Worm (Caenorhabditis elegans): Measurements from ENCODE around the gene dbt-1.
A peak's percentile ranks its signal among the peaks of the same experiment; 100 is the strongest.

The dbt-1 gene

DNA sequence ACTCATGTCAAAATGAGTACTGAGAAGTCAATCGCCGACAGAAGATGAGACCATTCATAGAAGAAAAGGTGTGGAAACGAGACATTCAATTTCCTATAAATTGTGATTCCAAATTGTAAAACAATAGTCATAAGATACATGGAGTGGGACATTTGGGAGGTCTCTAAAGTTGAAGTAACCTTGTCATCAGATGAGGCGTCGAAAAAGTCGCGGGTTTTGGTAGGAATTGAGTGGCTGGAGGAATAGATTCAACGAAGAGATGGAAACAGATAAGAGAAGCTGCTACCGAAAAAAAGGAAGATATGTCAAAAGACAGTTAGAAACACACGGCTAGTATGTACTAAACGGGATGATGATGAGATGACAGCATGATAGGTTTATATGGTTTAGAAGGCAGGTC, 14.3 kb downstream of the dbt-1 start (continued):
- TF ChIP-seq snu-23 (GFP tag; optimal IDR thresholded peaks at IDR 0.05) (peak; percentile 52), alr-1 (tag; optimal IDR thresholded peaks at IDR 0.05; ENCODE audit: borderline replicate concordance) (no peak), nhr-84 (tag; optimal IDR thresholded peaks at IDR 0.05) (no peak), nhr-85 (tag) (peak; percentile 85), C16A3.4 (tag; optimal IDR thresholded peaks at IDR 0.05) (peak; percentile 4), hlh-4 (tag; optimal IDR thresholded peaks at IDR 0.05) (no peak), skn-1 (tag; optimal IDR thresholded peaks at IDR 0.05) (no peak), fkh-10 (GFP tag; optimal IDR thresholded peaks at IDR 0.05) (no peak), ceh-8 (GFP tag; optimal IDR thresholded peaks at IDR 0.05) (no peak), lin-39 (tag; optimal IDR thresholded peaks at IDR 0.05) (no peak), jun-1 (tag; optimal IDR thresholded peaks at IDR 0.05) (no peak), Y116A8C.19 (tag; optimal IDR thresholded peaks at IDR 0.05; ENCODE audit: borderline replicate concordance) (no peak), unc-98 (GFP tag; IDR thresholded peaks at IDR 0.05) (no peak), snpc-4 (tag; optimal IDR thresholded peaks at IDR 0.05) (no peak), lir-3 (tag; optimal IDR thresholded peaks at IDR 0.05; ENCODE audit: poor library complexity) (no peak), swsn-7 (tag; optimal IDR thresholded peaks at IDR 0.05) (no peak), zip-4 (GFP tag; optimal IDR thresholded peaks at IDR 0.05) (no peak), ceh-90 (tag; optimal IDR thresholded peaks at IDR 0.05) (no peak), aha-1 (tag; optimal IDR thresholded peaks at IDR 0.05) (no peak), sptf-1 (tag; optimal IDR thresholded peaks at IDR 0.05) (no peak), mep-1 (tag; optimal IDR thresholded peaks at IDR 0.05) (peak; percentile 27), unc-130 (tag; optimal IDR thresholded peaks at IDR 0.05) (no peak), aly-2 (tag; optimal IDR thresholded peaks at IDR 0.05) (no peak), efl-1 (optimal IDR thresholded peaks at IDR 0.05) (no peak), efl-1 (GFP tag; optimal IDR thresholded peaks at IDR 0.05 in 1 of 2) (no peak), nhr-77 (tag; optimal IDR thresholded peaks at IDR 0.05) (no peak), C34B4.2 (tag; optimal IDR thresholded peaks at IDR 0.05) (no peak), unc-30 (tag; optimal IDR thresholded peaks at IDR 0.05) (no peak), lin-14 (GFP tag; optimal IDR thresholded peaks at IDR 0.05) (peak; percentile 71)

DNA sequence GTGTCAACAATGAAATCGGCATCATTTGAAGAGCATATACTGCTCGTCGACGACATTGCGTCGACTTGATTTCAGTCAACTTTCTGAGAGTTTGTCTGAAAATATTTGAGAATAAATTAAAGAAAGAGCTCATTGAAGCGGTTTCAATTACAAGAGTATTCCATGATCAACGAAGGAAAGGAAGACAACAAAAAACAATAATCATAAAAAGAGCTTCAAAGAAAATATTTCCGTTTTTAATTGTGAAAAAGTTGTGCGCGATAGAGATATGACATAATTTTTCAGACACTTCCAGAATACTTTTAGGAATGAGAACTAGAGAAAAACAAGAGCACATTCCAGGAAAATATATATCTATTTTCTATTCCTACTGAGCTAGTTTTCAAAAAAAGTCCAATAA, 16.4 kb downstream of the dbt-1 start, which contains the start of gene spv-1:
TSS of gene spv-1 (minus strand) at position 101 of the 400 bp plus-strand sequence.
- TF ChIP-seq efl-1 (optimal IDR thresholded peaks at IDR 0.05): no peak
- peak in 1 of 2 experiments; percentile 6 for TF ChIP-seq efl-1 (GFP tag; optimal IDR thresholded peaks at IDR 0.05 in 1 of 2)
- no peak for TF ChIP-seq ces-1 (GFP tag; optimal IDR thresholded peaks at IDR 0.05)

ce11 chrII:7921155-7921554, 23.9 kb downstream of the dbt-1 start:
- TF ChIP-seq nhr-71 (tag; optimal IDR thresholded peaks at IDR 0.05) (peak; percentile 55), hlh-4 (tag; optimal IDR thresholded peaks at IDR 0.05) (no peak), unc-30 (tag; optimal IDR thresholded peaks at IDR 0.05) (no peak), dpl-1 (GFP tag; optimal IDR thresholded peaks at IDR 0.05) (no peak), fkh-8 (tag; optimal IDR thresholded peaks at IDR 0.05) (no peak), mep-1 (tag; optimal IDR thresholded peaks at IDR 0.05) (no peak), pag-3 (tag; optimal IDR thresholded peaks at IDR 0.05; ENCODE audit: borderline replicate concordance, insufficient read depth) (no peak), isw-1 (GFP tag; IDR thresholded peaks at IDR 0.05) (no peak), lir-3 (tag; optimal IDR thresholded peaks at IDR 0.05; ENCODE audit: poor library complexity) (no peak), egl-13 (tag; optimal IDR thresholded peaks at IDR 0.05) (no peak), lin-13 (GFP tag; optimal IDR thresholded peaks at IDR 0.05) (no peak), lin-39 (tag; optimal IDR thresholded peaks at IDR 0.05) (no peak), lin-14 (GFP tag; optimal IDR thresholded peaks at IDR 0.05) (peak; percentile 78), mab-9 (GFP tag; IDR thresholded peaks at IDR 0.05) (no peak), ama-1 (optimal IDR thresholded peaks at IDR 0.05) (no peak), ceh-82 (tag; optimal IDR thresholded peaks at IDR 0.05) (peak in 1 of 3 experiments; percentile 33), fkh-10 (GFP tag; optimal IDR thresholded peaks at IDR 0.05) (peak; percentile 88), nhr-12 (tag; optimal IDR thresholded peaks at IDR 0.05) (no peak), elt-3 (tag; optimal IDR thresholded peaks at IDR 0.05) (no peak), nhr-90 (tag; optimal IDR thresholded peaks at IDR 0.05; ENCODE audit: poor library complexity) (no peak), ceh-8 (GFP tag; optimal IDR thresholded peaks at IDR 0.05) (peak; percentile 34), sox-4 (tag; optimal IDR thresholded peaks at IDR 0.05) (no peak), pax-3 (tag; optimal IDR thresholded peaks at IDR 0.05) (no peak), nhr-20 (tag; optimal IDR thresholded peaks at IDR 0.05) (no peak), tbx-2 (tag; optimal IDR thresholded peaks at IDR 0.05) (peak; percentile 11), jun-1 (tag; optimal IDR thresholded peaks at IDR 0.05) (no peak), ces-1 (GFP tag; optimal IDR thresholded peaks at IDR 0.05) (peak; percentile 76), unc-98 (GFP tag; IDR thresholded peaks at IDR 0.05) (no peak), C34B4.2 (tag; optimal IDR thresholded peaks at IDR 0.05) (no peak)
